Fruit fly (Drosophila melanogaster) whole organism, prepupa: ENCODE measurements around the gene CG32563.

Experiments used
- CG10631 ChIP-seq: fragments of 200-800 bp; sonication (Bioruptor generic); optimal IDR thresholded peaks from 2 replicates; lab custom pipeline; 2016; ENCODE audit warnings: missing biosample characterization, missing genetic modification characterization
- dsx ChIP-seq: fragments of 200-800 bp; optimal IDR thresholded peaks from 3 replicates; lab custom pipeline; 2019; ENCODE audit warnings: missing biosample characterization, mild to moderate bottlenecking, missing genetic modification characterization, moderate library complexity; ENCODE audit not compliant: poor library complexity, severe bottlenecking
- lz ChIP-seq: fragments of 200-800 bp; sonication (Bioruptor generic); optimal IDR thresholded peaks from 3 replicates; lab custom pipeline; 2016; ENCODE audit warnings: missing biosample characterization, missing genetic modification characterization

DNA sequence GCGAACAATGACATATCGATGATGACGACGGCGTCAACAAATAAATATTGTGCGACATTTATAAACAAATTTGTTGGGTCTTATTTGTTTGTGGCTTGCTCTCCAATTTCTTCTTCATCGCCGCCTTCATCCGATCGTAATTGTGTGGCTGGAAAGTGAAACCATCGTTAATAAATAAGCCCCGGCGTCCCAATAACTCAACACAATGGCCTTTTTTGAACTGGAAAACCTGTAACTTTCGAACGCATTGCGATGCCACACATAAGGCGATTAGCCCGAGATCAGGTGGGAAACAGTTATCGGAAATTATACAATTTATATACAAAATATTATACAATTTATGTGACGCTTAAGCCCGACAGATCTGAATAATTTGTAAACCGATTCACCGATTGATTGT, 28.2 kb downstream of the CG32563 start:
- no peak for TF ChIP-seq dsx (GFP tag; lab: Kevin White, UChicago)
- TF ChIP-seq CG10631 = no peak
- no peak for TF ChIP-seq lz (GFP tag; lab: Kevin White, UChicago)
